Fruit fly (Drosophila melanogaster) whole organism, embryonic: ENCODE results near the gene CG15725.

Experiments
- Awh ChIP-seq: fragments of 200-800 bp; sonication (Bioruptor generic); IDR thresholded peaks from 2 replicates; pipeline ENCODE4, ENCODE4 v1.3.6; 2022; ENCODE audit warnings: missing biosample characterization, missing genetic modification characterization
- BtbVII ChIP-seq: fragments of 200-800 bp; sonication (Bioruptor generic); optimal IDR thresholded peaks from 3 replicates; lab custom pipeline; 2017; ENCODE audit warnings: missing biosample characterization, mild to moderate bottlenecking, missing genetic modification characterization
- CG11456 ChIP-seq: fragments of 200-800 bp; sonication (Bioruptor generic); IDR thresholded peaks from 3 replicates; pipeline ENCODE4 v1.3.6; 2022; ENCODE audit warnings: missing biosample characterization, missing genetic modification characterization
- CG11560 ChIP-seq: fragments of 200-800 bp; sonication (Bioruptor generic); IDR thresholded peaks from 3 replicates; pipeline ENCODE4 v1.3.6; 2022; ENCODE audit warnings: missing biosample characterization, missing genetic modification characterization
- CG12659 ChIP-seq: fragments of 200-800 bp; sonication (Bioruptor generic); optimal IDR thresholded peaks from 3 replicates; lab custom pipeline; 2017; ENCODE audit warnings: mild to moderate bottlenecking, missing biosample characterization, missing genetic modification reagents, missing genetic modification characterization
- CG15479 ChIP-seq: fragments of 200-800 bp; sonication (Bioruptor generic); optimal IDR thresholded peaks from 3 replicates; lab custom pipeline; 2019; ENCODE audit warnings: missing biosample characterization, mild to moderate bottlenecking, missing genetic modification characterization, moderate library complexity
- CG17359 ChIP-seq: fragments of 200-800 bp; sonication (Bioruptor generic); optimal IDR thresholded peaks from 3 replicates; lab custom pipeline; 2018; ENCODE audit warnings: missing biosample characterization, mild to moderate bottlenecking, missing genetic modification characterization, moderate library complexity
- CG17385 ChIP-seq: fragments of 200-800 bp; sonication (Bioruptor generic); optimal IDR thresholded peaks from 3 replicates; lab custom pipeline; 2018; ENCODE audit warnings: missing biosample characterization, mild to moderate bottlenecking, missing genetic modification characterization
- CG18599 ChIP-seq: fragments of 200-800 bp; sonication (Bioruptor generic); optimal IDR thresholded peaks from 3 replicates; lab custom pipeline; 2017; ENCODE audit warnings: missing biosample characterization, missing genetic modification characterization, mild to moderate bottlenecking, moderate library complexity, missing genetic modification reagents
- CG2199 ChIP-seq: fragments of 200-800 bp; sonication (Bioruptor generic); IDR thresholded peaks from 3 replicates; pipeline ENCODE4 v1.3.6; 2022; ENCODE audit warnings: missing biosample characterization, missing genetic modification characterization
- CG2678 ChIP-seq: fragments of 200-800 bp; sonication (Bioruptor generic); optimal IDR thresholded peaks from 3 replicates; lab custom pipeline; 2019; ENCODE audit warnings: missing biosample characterization, mild to moderate bottlenecking, missing genetic modification characterization, moderate library complexity
- CG2712 ChIP-seq: fragments of 200-800 bp; optimal IDR thresholded peaks from 3 replicates; lab custom pipeline; 2019; ENCODE audit warnings: missing biosample characterization, mild to moderate bottlenecking, missing genetic modification characterization, moderate library complexity
- CG34376 ChIP-seq: fragments of 200-800 bp; sonication (Bioruptor generic); optimal IDR thresholded peaks from 2 replicates; lab custom pipeline; 2018; ENCODE audit warnings: missing biosample characterization, mild to moderate bottlenecking, missing genetic modification characterization
- CG4854 ChIP-seq: fragments of 200-800 bp; sonication (Bioruptor generic); optimal IDR thresholded peaks from 2 replicates; lab custom pipeline; 2016; ENCODE audit warnings: missing biosample characterization, missing genetic modification characterization, inconsistent platforms
- CG7963 ChIP-seq: fragments of 200-800 bp; sonication (Bioruptor generic); IDR thresholded peaks from 3 replicates; pipeline ENCODE4 v1.3.6; 2022; ENCODE audit warnings: missing biosample characterization, missing genetic modification characterization; ENCODE audit not compliant: partially characterized antibody
- CG7987 ChIP-seq: fragments of 200-800 bp; sonication (Bioruptor generic); optimal IDR thresholded peaks from 2 replicates; lab custom pipeline; 2018; ENCODE audit warnings: missing biosample characterization, mild to moderate bottlenecking, missing genetic modification characterization, moderate library complexity
- CG8281 ChIP-seq: fragments of 200-800 bp; sonication (Bioruptor generic); optimal IDR thresholded peaks from 2 replicates; lab custom pipeline; 2018; ENCODE audit warnings: missing biosample characterization, mild to moderate bottlenecking, missing genetic modification characterization, moderate library complexity
- CG9437 ChIP-seq: fragments of 200-800 bp; sonication (Bioruptor generic); optimal IDR thresholded peaks from 2 replicates; lab custom pipeline; 2018; ENCODE audit warnings: missing biosample characterization, mild to moderate bottlenecking, missing genetic modification characterization
- CG9609 ChIP-seq: fragments of 200-800 bp; sonication (Bioruptor generic); optimal IDR thresholded peaks from 3 replicates; lab custom pipeline; 2016; ENCODE audit warnings: missing biosample characterization, missing genetic modification characterization
- Fer1 ChIP-seq: fragments of 200-800 bp; sonication (Bioruptor generic); optimal IDR thresholded peaks from 2 replicates; lab custom pipeline; 2017; ENCODE audit warnings: missing biosample characterization, mild to moderate bottlenecking, missing genetic modification characterization
- Fer3 ChIP-seq: fragments of 200-800 bp; sonication (Bioruptor generic); optimal IDR thresholded peaks from 2 replicates; lab custom pipeline; 2018; ENCODE audit warnings: missing biosample characterization, mild to moderate bottlenecking, missing genetic modification characterization, moderate library complexity
- GATAe ChIP-seq: fragments of 200-800 bp; sonication (Bioruptor generic); conservative IDR thresholded peaks from 2 replicates; pipeline ENCODE4 v1.3.6; 2022; ENCODE audit warnings: missing biosample characterization, missing genetic modification characterization
- HHEX ChIP-seq: fragments of 200-800 bp; sonication (Bioruptor generic); optimal IDR thresholded peaks from 3 replicates; lab custom pipeline; 2017; ENCODE audit warnings: missing biosample characterization, mild to moderate bottlenecking, missing genetic modification characterization, missing genetic modification reagents
- HmgZ ChIP-seq: fragments of 200-800 bp; sonication (Bioruptor generic); optimal IDR thresholded peaks from 2 replicates; lab custom pipeline; 2018; ENCODE audit warnings: missing biosample characterization, mild to moderate bottlenecking, missing genetic modification characterization
- Hmr ChIP-seq: fragments of 200-800 bp; sonication (Bioruptor generic); optimal IDR thresholded peaks from 3 replicates; lab custom pipeline; 2017; ENCODE audit warnings: mild to moderate bottlenecking, missing biosample characterization, missing genetic modification reagents, missing genetic modification characterization
- Med ChIP-seq: fragments of 200-800 bp; sonication (Bioruptor generic); peaks from one replicate; lab custom pipeline; 2016; ENCODE audit warnings: missing biosample characterization, missing genetic modification characterization, mild to moderate bottlenecking, inconsistent platforms, moderate library complexity
- Opbp ChIP-seq: fragments of 200-800 bp; sonication (Bioruptor generic); IDR thresholded peaks from 3 replicates; pipeline ENCODE4 v1.3.6; 2022; ENCODE audit warnings: missing biosample characterization, missing genetic modification characterization; ENCODE audit not compliant: partially characterized antibody
- TFAM ChIP-seq: fragments of 200-800 bp; sonication (Bioruptor generic); optimal IDR thresholded peaks from 2 replicates; lab custom pipeline; 2017; ENCODE audit warnings: missing biosample characterization, missing genetic modification characterization, inconsistent platforms
- ato ChIP-seq: fragments of 200-800 bp; sonication (Bioruptor generic); IDR thresholded peaks from 2 replicates; pipeline ENCODE4 v1.3.6; 2022; ENCODE audit warnings: missing biosample characterization, missing genetic modification characterization; ENCODE audit not compliant: partially characterized antibody
- chinmo ChIP-seq: fragments of 200-800 bp; sonication (Bioruptor generic); IDR thresholded peaks from 4 replicates; pipeline ENCODE4 v1.3.6; 2022; ENCODE audit warnings: missing biosample characterization, missing genetic modification characterization; ENCODE audit not compliant: partially characterized antibody
- croc ChIP-seq: fragments of 200-800 bp; sonication (Bioruptor generic); conservative IDR thresholded peaks from 3 replicates; pipeline ENCODE4 v1.3.6; 2022; ENCODE audit warnings: missing biosample characterization, missing genetic modification characterization
- lab ChIP-seq: fragments of 200-800 bp; sonication (Bioruptor generic); optimal IDR thresholded peaks from 3 replicates; lab custom pipeline; 2017; ENCODE audit warnings: missing biosample characterization, missing genetic modification characterization, mild to moderate bottlenecking, moderate library complexity, missing genetic modification reagents
- mirr ChIP-seq: fragments of 200-800 bp; sonication (Bioruptor generic); optimal IDR thresholded peaks from 3 replicates; lab custom pipeline; 2018; ENCODE audit warnings: missing biosample characterization, mild to moderate bottlenecking, missing genetic modification characterization
- nom ChIP-seq: fragments of 200-800 bp; sonication (Bioruptor generic); optimal IDR thresholded peaks from 2 replicates; lab custom pipeline; 2017; ENCODE audit warnings: missing biosample characterization, missing genetic modification characterization, mild to moderate bottlenecking, moderate library complexity, missing genetic modification reagents
- psq ChIP-seq: fragments of 200-800 bp; sonication (Bioruptor generic); optimal IDR thresholded peaks from 2 replicates; lab custom pipeline; 2017; ENCODE audit warnings: missing biosample characterization, missing genetic modification characterization
- rib ChIP-seq: fragments of 200-800 bp; sonication (Bioruptor generic); IDR thresholded peaks from 2 replicates; pipeline ENCODE4 v1.3.6; 2022; ENCODE audit warnings: missing biosample characterization, missing genetic modification characterization
- sd ChIP-seq: fragments of 200-800 bp; sonication (Bioruptor generic); optimal IDR thresholded peaks from 3 replicates; lab custom pipeline; 2018; ENCODE audit warnings: missing biosample characterization, mild to moderate bottlenecking, missing genetic modification characterization, moderate library complexity
- so ChIP-seq: fragments of 200-800 bp; sonication (Bioruptor generic); IDR thresholded peaks from 3 replicates; pipeline ENCODE4 v1.3.6; 2022; ENCODE audit warnings: missing biosample characterization, missing genetic modification characterization
- sqz ChIP-seq: fragments of 200-800 bp; sonication (Bioruptor generic); optimal IDR thresholded peaks from 3 replicates; lab custom pipeline; 2018; ENCODE audit warnings: missing biosample characterization, mild to moderate bottlenecking, missing genetic modification characterization

Gene CG15725

dm6 chrX:12723332-12723731 is 17.7 kb downstream of the CG15725 start (continued):
- TF ChIP-seq BtbVII (GFP tag; lab: Kevin White, UChicago): peak; percentile 6
- TF ChIP-seq CG34376 (GFP tag; lab: Kevin White, UChicago): peak; percentile 85
- peak; percentile 26 for TF ChIP-seq CG15479 (GFP tag; lab: Kevin White, UChicago)
- TF ChIP-seq sqz (GFP tag; lab: Kevin White, UChicago): peak; percentile 91
- TF ChIP-seq lab (GFP tag; lab: Kevin White, UChicago): peak; percentile 56
- TF ChIP-seq rib (GFP tag; lab: Robert Waterston, UW): peak; percentile 31; the same call in 1 of the 2 replicates
- TF ChIP-seq CG8281 (tag; lab: Kevin White, UChicago): peak; percentile 34
- TF ChIP-seq croc (GFP tag; lab: Robert Waterston, UW): no peak
- peak; percentile 5 for TF ChIP-seq psq
- TF ChIP-seq CG18599 (GFP tag; lab: Kevin White, UChicago): peak; percentile 23
- peak; percentile 41 for TF ChIP-seq CG17385 (GFP tag; lab: Kevin White, UChicago)
- TF ChIP-seq Opbp: no peak
- TF ChIP-seq CG2678 (tag; lab: Kevin White, UChicago): peak; percentile 30
- no peak for TF ChIP-seq CG2199
- no peak for TF ChIP-seq CG11560 (tag; lab: Robert Waterston, UW)
- TF ChIP-seq CG12659 (GFP tag; lab: Kevin White, UChicago): peak; percentile 10
- peak; percentile 14 for TF ChIP-seq HmgZ (tag; lab: Kevin White, UChicago)
- peak; percentile 21 for TF ChIP-seq Med (GFP tag; lab: Kevin White, UChicago)
- peak; percentile 23 for TF ChIP-seq Hmr (GFP tag; lab: Kevin White, UChicago)
- TF ChIP-seq mirr: peak; percentile 93
- peak; percentile 16 for TF ChIP-seq Fer1
- TF ChIP-seq CG17359 (tag; lab: Kevin White, UChicago): peak; percentile 36
- peak; percentile 13 for TF ChIP-seq CG7987 (GFP tag; lab: Kevin White, UChicago)
- peak; percentile 10 for TF ChIP-seq HHEX (GFP tag; lab: Kevin White, UChicago)
- peak; percentile 6 for TF ChIP-seq nom (GFP tag; lab: Kevin White, UChicago)
- TF ChIP-seq GATAe (GFP tag; lab: Robert Waterston, UW): peak; percentile 85
- TF ChIP-seq Fer3 (tag; lab: Kevin White, UChicago): peak; percentile 14
- no peak for TF ChIP-seq so (GFP tag; lab: Robert Waterston, UW)
- no peak for TF ChIP-seq ato
- peak; percentile 78 for TF ChIP-seq sd (tag; lab: Kevin White, UChicago)
- peak; percentile 87; the same call in 2 of the 4 replicates for TF ChIP-seq chinmo (GFP tag; lab: Robert Waterston, UW)
- TF ChIP-seq TFAM (GFP tag; lab: Kevin White, UChicago): no peak
- no peak for TF ChIP-seq CG7963 (GFP tag; lab: Robert Waterston, UW)
- no peak for TF ChIP-seq CG4854 (GFP tag; lab: Kevin White, UChicago)
- no peak for TF ChIP-seq CG11456 (GFP tag; lab: Robert Waterston, UW)
- no peak for TF ChIP-seq CG9609 (GFP tag; lab: Kevin White, UChicago)
- TF ChIP-seq Awh: no peak
- no peak for TF ChIP-seq CG2712 (tag; lab: Kevin White, UChicago)
- TF ChIP-seq CG9437 (GFP tag; lab: Kevin White, UChicago): no peak
